Fruit fly (Drosophila melanogaster) whole organism, adult: ENCODE results near the gene CG31446.

Source experiments
- CG11617 ChIP-seq: fragments of 200-800 bp; sonication (Bioruptor generic); optimal IDR thresholded peaks from 2 replicates; lab custom pipeline; 2017; ENCODE audit warnings: mild to moderate bottlenecking, missing biosample characterization, missing genetic modification reagents, missing genetic modification characterization
- CG12768 ChIP-seq: fragments of 200-800 bp; sonication (Bioruptor generic); optimal IDR thresholded peaks from 2 replicates; lab custom pipeline; 2017; ENCODE audit warnings: missing biosample characterization, missing genetic modification characterization, mild to moderate bottlenecking, moderate library complexity, missing genetic modification reagents
- CG14711 ChIP-seq: fragments of 200-800 bp; sonication (Bioruptor generic); optimal IDR thresholded peaks from 2 replicates; lab custom pipeline; 2018; ENCODE audit warnings: missing biosample characterization, mild to moderate bottlenecking, missing genetic modification characterization, moderate library complexity
- CG1620 ChIP-seq: fragments of 200-800 bp; sonication (Bioruptor generic); optimal IDR thresholded peaks from 2 replicates; lab custom pipeline; 2016; ENCODE audit warnings: missing biosample characterization, missing genetic modification characterization
- CG33017 ChIP-seq: fragments of 200-800 bp; sonication (Bioruptor generic); optimal IDR thresholded peaks from 2 replicates; lab custom pipeline; 2018; ENCODE audit warnings: missing biosample characterization, mild to moderate bottlenecking, missing genetic modification characterization, moderate library complexity
- CG5204 ChIP-seq: fragments of 200-800 bp; sonication (Bioruptor generic); optimal IDR thresholded peaks from 2 replicates; lab custom pipeline; 2016; ENCODE audit warnings: missing biosample characterization, missing genetic modification characterization
- CG7045 ChIP-seq: fragments of 200-800 bp; sonication (Bioruptor generic); optimal IDR thresholded peaks from 2 replicates; lab custom pipeline; 2017; ENCODE audit warnings: missing biosample characterization, mild to moderate bottlenecking, missing genetic modification characterization
- CG7101 ChIP-seq: fragments of 200-800 bp; sonication (Bioruptor generic); optimal IDR thresholded peaks from 2 replicates; lab custom pipeline; 2018; ENCODE audit warnings: missing biosample characterization, mild to moderate bottlenecking, missing genetic modification characterization, moderate library complexity
- Clk ChIP-seq: fragments of 200-800 bp; sonication (Bioruptor generic); optimal IDR thresholded peaks from 2 replicates; lab custom pipeline; 2017; ENCODE audit warnings: missing biosample characterization, missing genetic modification characterization
- Crg-1 ChIP-seq: fragments of 200-800 bp; sonication (Bioruptor generic); optimal IDR thresholded peaks from 2 replicates; lab custom pipeline; 2016; ENCODE audit warnings: missing biosample characterization, missing genetic modification characterization
- Hr96 ChIP-seq: fragments of 200-800 bp; sonication (Bioruptor generic); optimal IDR thresholded peaks from 2 replicates; lab custom pipeline; 2016; ENCODE audit warnings: missing biosample characterization, missing genetic modification characterization
- Mnt ChIP-seq: fragments of 200-800 bp; sonication (Bioruptor generic); optimal IDR thresholded peaks from 2 replicates; lab custom pipeline; 2016; ENCODE audit warnings: missing biosample characterization, mild to moderate bottlenecking, missing genetic modification characterization
- bab1 ChIP-seq: fragments of 200-800 bp; sonication (Bioruptor generic); optimal IDR thresholded peaks from 3 replicates; lab custom pipeline; 2019; ENCODE audit warnings: missing biosample characterization, mild to moderate bottlenecking, missing genetic modification characterization, moderate library complexity
- cic ChIP-seq: fragments of 200-800 bp; sonication (Bioruptor generic); optimal IDR thresholded peaks from 2 replicates; lab custom pipeline; 2017; ENCODE audit warnings: missing biosample characterization, mild to moderate bottlenecking, missing genetic modification characterization, moderate library complexity
- cnc ChIP-seq, 2 experiments: fragments of >200 bp; optimal IDR thresholded peaks; 2 replicates each; lab custom pipeline; 2017
- kay ChIP-seq: fragments of 200-800 bp; sonication (Bioruptor generic); peaks from one replicate; lab custom pipeline; 2016; ENCODE audit warnings: missing biosample characterization, missing genetic modification characterization, borderline replicate concordance
- ovo ChIP-seq: fragments of 200-800 bp; sonication (Bioruptor generic); optimal IDR thresholded peaks from 2 replicates; lab custom pipeline; 2016; ENCODE audit warnings: missing biosample characterization, missing genetic modification characterization
- pad ChIP-seq: fragments of 200-800 bp; sonication (Bioruptor generic); optimal IDR thresholded peaks from 3 replicates; lab custom pipeline; 2017; ENCODE audit warnings: missing biosample characterization, missing genetic modification characterization, mild to moderate bottlenecking, moderate library complexity, missing genetic modification reagents
- tj ChIP-seq: fragments of 200-800 bp; sonication (Bioruptor generic); optimal IDR thresholded peaks from 3 replicates; lab custom pipeline; 2017; ENCODE audit warnings: missing biosample characterization, mild to moderate bottlenecking, missing genetic modification characterization, moderate library complexity
- toe ChIP-seq: fragments of 200-800 bp; sonication (Bioruptor generic); optimal IDR thresholded peaks from 2 replicates; lab custom pipeline; 2016; ENCODE audit warnings: missing biosample characterization, missing genetic modification characterization

Gene CG31446

DNA sequence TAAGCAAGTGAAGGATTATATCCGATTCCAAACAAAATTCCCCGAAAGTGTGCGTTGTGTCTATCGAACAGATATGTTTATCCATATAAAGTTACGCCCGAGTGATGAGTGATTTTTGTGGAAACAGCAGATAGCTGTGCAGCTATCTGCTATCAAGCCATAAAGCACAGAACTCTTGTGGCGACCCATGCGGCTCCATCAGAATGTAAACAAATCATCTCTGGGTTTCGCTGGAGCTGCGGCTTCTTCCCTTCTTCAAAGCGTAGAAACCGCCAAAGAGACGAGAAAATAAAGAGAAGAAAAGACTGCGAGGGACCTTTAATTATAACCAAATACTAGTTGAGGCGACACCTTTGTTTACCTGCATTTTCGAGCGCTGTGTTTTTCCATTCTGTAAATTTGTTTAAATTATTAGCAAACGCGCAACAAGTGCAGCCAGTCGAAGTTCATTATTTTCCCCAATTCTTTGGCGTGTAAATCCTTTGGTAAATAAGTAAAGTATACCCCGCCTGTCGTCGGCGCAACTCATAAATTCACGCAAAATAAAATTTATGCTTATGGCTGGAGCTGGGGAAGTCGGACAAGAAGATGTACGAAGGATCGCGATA lies 25.9 kb upstream of the CG31446 start:
- TF ChIP-seq Hr96 (GFP tag; lab: Kevin White, UChicago) (no peak), Mnt (GFP tag; lab: Kevin White, UChicago) (no peak), CG7045 (GFP tag; lab: Kevin White, UChicago) (no peak), cnc (optimal IDR thresholded peaks at IDR 0.05; lab: Kevin White, UChicago) (no peak), CG33017 (no peak), CG12768 (GFP tag; lab: Kevin White, UChicago) (no peak), Crg-1 (no peak), CG11617 (no peak), toe (GFP tag; lab: Kevin White, UChicago) (no peak), bab1 (GFP tag; lab: Kevin White, UChicago) (no peak), tj (GFP tag; lab: Kevin White, UChicago) (no peak), ovo (GFP tag; lab: Kevin White, UChicago) (no peak), CG5204 (no peak), CG14711 (tag; lab: Kevin White, UChicago) (no peak), CG1620 (GFP tag; lab: Kevin White, UChicago) (no peak), CG7101 (no peak), pad (no peak), kay (no peak), cic (GFP tag; lab: Kevin White, UChicago) (no peak)

DNA sequence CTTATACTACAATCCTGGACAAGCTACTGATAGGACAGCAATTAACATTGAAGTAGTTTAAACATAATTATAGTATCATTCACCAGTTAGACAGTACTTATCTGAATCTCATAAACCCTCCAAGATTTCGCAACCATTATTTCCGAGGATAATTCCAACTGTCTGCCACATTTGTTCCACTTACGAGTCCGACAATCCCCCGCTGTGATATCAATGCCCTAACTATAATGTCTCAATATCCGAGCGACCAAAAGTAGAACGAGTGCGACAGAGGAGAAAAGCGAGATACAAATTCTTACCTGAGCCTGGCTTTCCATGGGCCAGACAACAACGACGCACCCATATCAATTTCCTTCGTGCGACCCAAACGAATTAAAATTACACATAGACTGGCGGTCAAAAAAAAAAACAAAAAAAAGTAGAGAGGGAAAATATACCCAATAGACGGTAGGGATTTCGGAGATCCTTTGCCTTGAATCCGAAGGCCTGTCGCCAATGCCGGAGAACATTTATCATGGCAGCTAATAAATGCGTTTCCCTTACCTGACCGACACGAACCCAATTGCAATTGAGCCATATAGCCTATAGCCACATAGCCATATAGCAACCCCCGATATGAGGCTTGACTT lies 23.9 kb upstream of the CG31446 start:
- TF ChIP-seq cic (GFP tag; lab: Kevin White, UChicago) = no peak
- TF ChIP-seq Mnt (GFP tag; lab: Kevin White, UChicago) = no peak
- TF ChIP-seq CG14711 (tag; lab: Kevin White, UChicago) = no peak
- no peak for TF ChIP-seq CG7101
- no peak for TF ChIP-seq CG33017
- TF ChIP-seq CG1620 (GFP tag; lab: Kevin White, UChicago) = no peak
- TF ChIP-seq toe (GFP tag; lab: Kevin White, UChicago) = no peak
- TF ChIP-seq Hr96 (GFP tag; lab: Kevin White, UChicago) = no peak
- no peak for TF ChIP-seq Clk (GFP tag; lab: Kevin White, UChicago)
- no peak for TF ChIP-seq bab1 (GFP tag; lab: Kevin White, UChicago)
- TF ChIP-seq ovo (GFP tag; lab: Kevin White, UChicago) = no peak
- no peak for TF ChIP-seq Crg-1
- TF ChIP-seq CG5204 = no peak
- no peak for TF ChIP-seq pad
- TF ChIP-seq cnc (optimal IDR thresholded peaks at IDR 0.05; lab: Kevin White, UChicago) = no peak
- TF ChIP-seq CG12768 (GFP tag; lab: Kevin White, UChicago) = no peak
- no peak for TF ChIP-seq CG11617
- TF ChIP-seq tj (GFP tag; lab: Kevin White, UChicago) = no peak

DNA sequence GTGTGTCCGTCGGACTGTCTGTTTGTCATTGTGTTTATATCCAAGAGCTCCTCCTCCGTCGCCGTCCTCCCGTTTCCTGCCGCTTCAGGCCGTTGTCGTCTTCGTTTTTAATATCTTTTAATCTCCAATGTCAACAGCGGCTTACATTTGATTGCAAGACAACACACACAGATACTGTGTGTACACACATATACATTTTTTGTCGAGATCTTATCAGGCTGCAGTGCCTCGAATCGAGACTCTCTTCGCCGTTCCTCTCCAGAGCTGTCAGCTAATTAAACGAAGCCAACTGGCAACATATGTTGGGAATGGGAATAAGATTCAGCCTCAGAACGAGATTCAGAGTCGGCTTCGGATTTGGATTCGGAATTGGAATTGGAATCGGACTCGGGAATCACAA lies 22.3 kb upstream of the CG31446 start:
- TF ChIP-seq ovo (GFP tag; lab: Kevin White, UChicago) (no peak), CG7045 (GFP tag; lab: Kevin White, UChicago) (no peak), CG11617 (no peak), CG14711 (tag; lab: Kevin White, UChicago) (no peak), bab1 (GFP tag; lab: Kevin White, UChicago) (no peak), CG12768 (GFP tag; lab: Kevin White, UChicago) (no peak), pad (no peak), Clk (GFP tag; lab: Kevin White, UChicago) (no peak), kay (no peak), CG7101 (no peak), toe (GFP tag; lab: Kevin White, UChicago) (no peak), cic (GFP tag; lab: Kevin White, UChicago) (no peak), CG33017 (no peak), CG5204 (no peak), CG1620 (GFP tag; lab: Kevin White, UChicago) (no peak), tj (GFP tag; lab: Kevin White, UChicago) (no peak), Hr96 (GFP tag; lab: Kevin White, UChicago) (no peak)

DNA sequence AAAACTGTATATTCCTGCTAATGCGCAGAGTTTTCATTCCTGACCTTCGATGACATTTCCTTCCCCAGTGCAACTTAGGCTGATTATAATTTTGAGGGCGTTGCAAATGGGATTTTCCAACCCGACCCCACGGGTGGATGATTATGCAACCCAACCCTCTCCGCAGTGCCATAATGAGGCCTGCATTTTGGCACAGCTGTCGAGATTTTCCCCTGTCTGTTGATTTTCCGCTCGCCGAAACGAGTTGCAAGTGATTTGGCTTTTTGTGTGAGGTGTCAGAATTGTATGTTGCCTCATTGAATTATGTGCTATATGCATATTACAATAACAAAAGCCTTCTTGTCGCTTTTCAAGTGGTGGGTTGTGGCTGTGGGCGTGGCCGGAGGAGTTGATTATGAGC lies 20.6 kb upstream of the CG31446 start:
- TF ChIP-seq ovo (GFP tag; lab: Kevin White, UChicago) (no peak), CG33017 (no peak), CG7045 (GFP tag; lab: Kevin White, UChicago) (no peak), Crg-1 (no peak), pad (no peak), toe (GFP tag; lab: Kevin White, UChicago) (no peak), Hr96 (GFP tag; lab: Kevin White, UChicago) (no peak), bab1 (GFP tag; lab: Kevin White, UChicago) (no peak), Mnt (GFP tag; lab: Kevin White, UChicago) (no peak), CG1620 (GFP tag; lab: Kevin White, UChicago) (no peak), CG5204 (no peak), CG11617 (no peak), CG12768 (GFP tag; lab: Kevin White, UChicago) (no peak), cic (GFP tag; lab: Kevin White, UChicago) (no peak), kay (no peak), CG14711 (tag; lab: Kevin White, UChicago) (no peak), tj (GFP tag; lab: Kevin White, UChicago) (no peak), cnc (optimal IDR thresholded peaks at IDR 0.05; lab: Kevin White, UChicago) (no peak), Clk (GFP tag; lab: Kevin White, UChicago) (no peak), CG7101 (no peak)

DNA sequence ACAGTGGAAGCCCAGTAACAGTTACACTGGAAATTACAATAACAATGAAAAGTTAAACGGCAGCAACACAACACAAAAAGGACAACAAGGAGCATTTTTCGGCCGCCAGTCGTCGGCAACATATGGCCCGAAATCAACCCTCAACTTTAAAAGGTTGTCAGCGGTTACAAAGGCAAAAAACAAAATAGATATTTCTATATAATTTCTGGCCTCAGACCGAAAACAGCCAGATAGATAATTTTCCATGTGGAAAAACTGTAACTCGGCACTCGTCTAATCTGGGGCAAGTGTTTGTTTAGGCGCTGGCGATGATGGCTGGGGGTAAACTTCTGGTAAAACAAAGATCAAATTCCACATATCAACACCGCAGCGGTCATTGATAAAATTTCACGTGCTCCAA lies 19.6 kb upstream of the CG31446 start:
- TF ChIP-seq ovo (GFP tag; lab: Kevin White, UChicago) (no peak), cic (GFP tag; lab: Kevin White, UChicago) (no peak), kay (no peak), CG12768 (GFP tag; lab: Kevin White, UChicago) (no peak)
